Fruit fly (Drosophila melanogaster) whole organism, embryonic: ENCODE measurements around the gene CG42366.

Experiments used
- Antp ChIP-seq: fragments of 200-800 bp; sonication (Bioruptor generic); optimal IDR thresholded peaks from 3 replicates; lab custom pipeline; 2016; ENCODE audit warnings: missing biosample characterization, missing genetic modification characterization
- BEAF-32 ChIP-seq: fragments of 200-800 bp; sonication (Bioruptor generic); optimal IDR thresholded peaks from 3 replicates; lab custom pipeline; 2017; ENCODE audit warnings: missing biosample characterization, missing genetic modification characterization, mild to moderate bottlenecking, moderate library complexity, missing genetic modification reagents
- CG12942 ChIP-seq: fragments of 200-800 bp; sonication (Bioruptor generic); optimal IDR thresholded peaks from 3 replicates; lab custom pipeline; 2016; ENCODE audit warnings: missing biosample characterization, missing genetic modification characterization
- CG14860 ChIP-seq: fragments of 200-800 bp; sonication (Bioruptor generic); IDR thresholded peaks from 3 replicates; pipeline ENCODE4 v1.3.6; 2022; ENCODE audit warnings: missing biosample characterization, missing genetic modification characterization; ENCODE audit not compliant: partially characterized antibody
- CG15601 ChIP-seq: fragments of 200-800 bp; sonication (Bioruptor generic); optimal IDR thresholded peaks from 3 replicates; lab custom pipeline; 2019; ENCODE audit warnings: missing biosample characterization, mild to moderate bottlenecking, missing genetic modification characterization, moderate library complexity
- CG18764 ChIP-seq: fragments of 200-800 bp; sonication (Bioruptor generic); optimal IDR thresholded peaks from 3 replicates; lab custom pipeline; 2016; ENCODE audit warnings: missing biosample characterization, missing genetic modification characterization
- CG2116 ChIP-seq: fragments of 200-800 bp; sonication (Bioruptor generic); optimal IDR thresholded peaks from 3 replicates; lab custom pipeline; 2018; ENCODE audit warnings: missing biosample characterization, mild to moderate bottlenecking, missing genetic modification characterization
- CG2875 ChIP-seq: fragments of 200-800 bp; sonication (Bioruptor generic); optimal IDR thresholded peaks from 2 replicates; lab custom pipeline; 2017; ENCODE audit warnings: missing biosample characterization, mild to moderate bottlenecking, missing genetic modification characterization, missing genetic modification reagents
- CG3163 ChIP-seq: fragments of 200-800 bp; sonication (Bioruptor generic); optimal IDR thresholded peaks from 3 replicates; lab custom pipeline; 2016; ENCODE audit warnings: missing biosample characterization, missing genetic modification characterization
- CG34376 ChIP-seq: fragments of 200-800 bp; sonication (Bioruptor generic); optimal IDR thresholded peaks from 2 replicates; lab custom pipeline; 2018; ENCODE audit warnings: missing biosample characterization, mild to moderate bottlenecking, missing genetic modification characterization
- CG7372 ChIP-seq: fragments of 200-800 bp; sonication (Bioruptor generic); IDR thresholded peaks from 2 replicates; pipeline ENCODE4 v1.3.6; 2022; ENCODE audit warnings: missing biosample characterization, missing genetic modification characterization
- CG8290 ChIP-seq, 3 experiments: fragments of 200-800 bp; sonication (Bioruptor generic); optimal IDR thresholded peaks; 2 replicates each; lab custom pipeline; 2016 to 2019; ENCODE audit warnings: missing biosample characterization in 3 of 3, missing genetic modification characterization in 3 of 3, mild to moderate bottlenecking in 2 of 3, moderate library complexity in 1 of 3
- Dll ChIP-seq: fragments of 200-800 bp; sonication (Bioruptor generic); IDR thresholded peaks from 4 replicates; pipeline ENCODE4 v1.3.6; 2022; ENCODE audit warnings: missing biosample characterization, missing genetic modification characterization; ENCODE audit not compliant: partially characterized antibody
- Dp ChIP-seq: fragments of 200-800 bp; sonication (Bioruptor generic); optimal IDR thresholded peaks from 2 replicates; lab custom pipeline; 2018; ENCODE audit warnings: missing biosample characterization, mild to moderate bottlenecking, missing genetic modification characterization, moderate library complexity
- Drgx ChIP-seq: fragments of 200-800 bp; sonication (Bioruptor generic); IDR thresholded peaks from 2 replicates; pipeline ENCODE4 v1.3.6; 2022; ENCODE audit warnings: missing biosample characterization, missing genetic modification characterization
- Ets97D ChIP-seq: fragments of 200-800 bp; sonication (Bioruptor generic); optimal IDR thresholded peaks from 3 replicates; lab custom pipeline; 2016; ENCODE audit warnings: missing biosample characterization, missing genetic modification characterization
- Hand ChIP-seq: fragments of 200-800 bp; sonication (Bioruptor generic); optimal IDR thresholded peaks from 2 replicates; lab custom pipeline; 2017; ENCODE audit warnings: mild to moderate bottlenecking, missing biosample characterization, missing genetic modification reagents, missing genetic modification characterization
- Jarid2 ChIP-seq: fragments of 200-800 bp; sonication (Bioruptor generic); optimal IDR thresholded peaks from 3 replicates; lab custom pipeline; 2017; ENCODE audit warnings: mild to moderate bottlenecking, missing biosample characterization, missing genetic modification reagents, missing genetic modification characterization
- Kr ChIP-seq: fragments of 200-800 bp; sonication (Bioruptor generic); optimal IDR thresholded peaks from 2 replicates; lab custom pipeline; 2017; ENCODE audit warnings: missing biosample characterization, mild to moderate bottlenecking, missing genetic modification characterization
- MTF-1 ChIP-seq: fragments of 200-800 bp; sonication (Bioruptor generic); optimal IDR thresholded peaks from 2 replicates; lab custom pipeline; 2018; ENCODE audit warnings: missing biosample characterization, mild to moderate bottlenecking, missing genetic modification characterization, borderline replicate concordance
- Mad ChIP-seq: fragments of 200-800 bp; sonication (Bioruptor generic); optimal IDR thresholded peaks from 2 replicates; lab custom pipeline; 2016; ENCODE audit warnings: missing biosample characterization, missing genetic modification characterization
- NC2α ChIP-seq: fragments of 200-800 bp; sonication (Bioruptor generic); optimal IDR thresholded peaks from 2 replicates; lab custom pipeline; 2016; ENCODE audit warnings: missing biosample characterization, missing genetic modification characterization
- NC2β ChIP-seq: fragments of 200-800 bp; sonication (Bioruptor generic); optimal IDR thresholded peaks from 2 replicates; lab custom pipeline; 2016; ENCODE audit warnings: missing biosample characterization, missing genetic modification characterization
- Ptx1 ChIP-seq: fragments of 200-800 bp; sonication (Bioruptor generic); IDR thresholded peaks from 2 replicates; pipeline ENCODE4 v1.3.6; 2022; ENCODE audit warnings: missing biosample characterization, missing genetic modification characterization
- Tbp ChIP-seq: fragments of >200 bp; optimal IDR thresholded peaks from 2 replicates; lab custom pipeline; 2018; ENCODE audit warnings: missing biosample characterization, missing genetic modification characterization
- ac ChIP-seq: fragments of 200-800 bp; sonication (Bioruptor generic); optimal IDR thresholded peaks from 3 replicates; lab custom pipeline; 2017; ENCODE audit warnings: missing biosample characterization, mild to moderate bottlenecking, missing genetic modification characterization
- al ChIP-seq: fragments of 200-800 bp; sonication (Bioruptor generic); IDR thresholded peaks from 2 replicates; pipeline ENCODE4 v1.3.6; 2022; ENCODE audit warnings: missing biosample characterization, missing genetic modification characterization
- ase ChIP-seq: fragments of 200-800 bp; sonication (Bioruptor generic); IDR thresholded peaks from 3 replicates; pipeline ENCODE4 v1.3.6; 2022; ENCODE audit warnings: missing biosample characterization, missing genetic modification characterization
- az2 ChIP-seq: fragments of 200-800 bp; sonication (Bioruptor generic); optimal IDR thresholded peaks from 3 replicates; lab custom pipeline; 2016; ENCODE audit warnings: missing biosample characterization, missing genetic modification characterization
- cas ChIP-seq: fragments of 200-800 bp; sonication (Bioruptor generic); IDR thresholded peaks from 2 replicates; pipeline ENCODE4 v1.3.6; 2022; ENCODE audit warnings: missing biosample characterization, missing genetic modification characterization
- disco-r ChIP-seq: fragments of 200-800 bp; sonication (Bioruptor generic); optimal IDR thresholded peaks from 2 replicates; lab custom pipeline; 2016; ENCODE audit warnings: missing biosample characterization, missing genetic modification characterization
- emc ChIP-seq: fragments of 200-800 bp; sonication (Bioruptor generic); optimal IDR thresholded peaks from 2 replicates; lab custom pipeline; 2016; ENCODE audit warnings: missing biosample characterization, missing genetic modification characterization
- gem ChIP-seq: fragments of 200-800 bp; sonication (Bioruptor generic); optimal IDR thresholded peaks from 2 replicates; lab custom pipeline; 2019; ENCODE audit warnings: missing biosample characterization, mild to moderate bottlenecking, missing genetic modification characterization, moderate library complexity
- insv ChIP-seq, 2 experiments: fragments of 200-800 bp; sonication (Bioruptor generic); optimal IDR thresholded peaks; 3 replicates each; lab custom pipeline; 2016 to 2018; ENCODE audit warnings: missing biosample characterization in 2 of 2, missing genetic modification characterization in 2 of 2
- kah ChIP-seq: fragments of 200-800 bp; sonication (Bioruptor generic); optimal IDR thresholded peaks from 2 replicates; lab custom pipeline; 2018; ENCODE audit warnings: missing biosample characterization, mild to moderate bottlenecking, missing genetic modification characterization
- lola ChIP-seq, 3 experiments: fragments of >200 bp in 2 of 3; fragments of 200-800 bp in 1 of 3; sonication (Bioruptor generic) in 1 of 3; optimal IDR thresholded peaks; 2 replicates each; lab custom pipeline; 2017 to 2019; ENCODE audit warnings: missing biosample characterization in 3 of 3, missing genetic modification characterization in 3 of 3, mild to moderate bottlenecking in 1 of 3, moderate library complexity in 1 of 3
- lov ChIP-seq, 2 experiments: fragments of 200-800 bp in 1 of 2; fragments of >200 bp in 1 of 2; sonication (Bioruptor generic) in 1 of 2; IDR thresholded peaks in 1 of 2; optimal IDR thresholded peaks in 1 of 2; 2 replicates in 1 of 2; 3 replicates in 1 of 2; pipeline versions ENCODE4 v1.3.6 to Lab custom; 2017 to 2022; ENCODE audit warnings: missing biosample characterization in 1 of 2, missing genetic modification characterization in 1 of 2
- mld ChIP-seq: fragments of 200-800 bp; sonication (Bioruptor generic); IDR thresholded peaks from 3 replicates; pipeline ENCODE4 v1.3.6; 2022; ENCODE audit warnings: missing biosample characterization, missing genetic modification characterization; ENCODE audit not compliant: partially characterized antibody
- otp ChIP-seq: fragments of 200-800 bp; sonication (Bioruptor generic); IDR thresholded peaks from 3 replicates; pipeline ENCODE4, ENCODE4 v1.3.6; 2022; ENCODE audit warnings: missing biosample characterization, missing genetic modification characterization
- psq ChIP-seq: fragments of 200-800 bp; sonication (Bioruptor generic); optimal IDR thresholded peaks from 2 replicates; lab custom pipeline; 2017; ENCODE audit warnings: missing biosample characterization, missing genetic modification characterization
- rib ChIP-seq: fragments of 200-800 bp; sonication (Bioruptor generic); IDR thresholded peaks from 2 replicates; pipeline ENCODE4 v1.3.6; 2022; ENCODE audit warnings: missing biosample characterization, missing genetic modification characterization
- seq ChIP-seq: fragments of 200-800 bp; sonication (Bioruptor generic); IDR thresholded peaks from 2 replicates; pipeline ENCODE4 v1.3.6; 2022; ENCODE audit warnings: missing biosample characterization, missing genetic modification characterization
- slou ChIP-seq: fragments of 200-800 bp; sonication (Bioruptor generic); optimal IDR thresholded peaks from 3 replicates; lab custom pipeline; 2016; ENCODE audit warnings: missing biosample characterization, missing genetic modification characterization
- sna ChIP-seq: fragments of 200-800 bp; sonication (Bioruptor generic); IDR thresholded peaks from 2 replicates; pipeline ENCODE4 v1.3.6; 2022; ENCODE audit warnings: missing biosample characterization, missing genetic modification characterization; ENCODE audit not compliant: partially characterized antibody
- stc ChIP-seq: fragments of 200-800 bp; sonication (Bioruptor generic); IDR thresholded peaks from 2 replicates; pipeline ENCODE4 v1.3.6; 2022; ENCODE audit warnings: missing biosample characterization, missing genetic modification characterization
- sug ChIP-seq: fragments of 200-800 bp; optimal IDR thresholded peaks from 2 replicates; lab custom pipeline; 2019; ENCODE audit warnings: missing biosample characterization, mild to moderate bottlenecking, missing genetic modification characterization, moderate library complexity
- tup ChIP-seq: fragments of 200-800 bp; sonication (Bioruptor generic); optimal IDR thresholded peaks from 2 replicates; lab custom pipeline; 2016; ENCODE audit warnings: missing biosample characterization, mild to moderate bottlenecking, missing genetic modification characterization, moderate library complexity
- vnd ChIP-seq: fragments of 200-800 bp; sonication (Bioruptor generic); IDR thresholded peaks from 3 replicates; pipeline ENCODE4 v1.3.6; 2022; ENCODE audit warnings: missing biosample characterization, missing genetic modification characterization; ENCODE audit not compliant: partially characterized antibody

CG42366 gene

dm6 chr2L:9956993-9957652, 32.2 kb downstream of the CG42366 start, which contains the start of the genes CG4658 and CG5846 (continued):
- TF ChIP-seq rib (GFP tag; lab: Robert Waterston, UW): peak; percentile 86
- TF ChIP-seq al (GFP tag; lab: Robert Waterston, UW): peak; percentile 93
- TF ChIP-seq Antp: peak; percentile 33
- peak; percentile 98 for TF ChIP-seq stc (GFP tag; lab: Robert Waterston, UW)
- peak; percentile 59 for TF ChIP-seq Ets97D (GFP tag; lab: Kevin White, UChicago)
- TF ChIP-seq Mad (GFP tag; lab: Kevin White, UChicago): peak; percentile 85
- no peak for TF ChIP-seq mld (GFP tag; lab: Robert Waterston, UW)
- peak; percentile 80 for TF ChIP-seq seq (GFP tag; lab: Robert Waterston, UW)
- peak; percentile 94 for TF ChIP-seq CG12942 (GFP tag; lab: Kevin White, UChicago)
- TF ChIP-seq insv (GFP tag; optimal IDR thresholded peaks at IDR 0.05; lab: Kevin White, UChicago): peak in 1 of 2 experiments; percentile 39
- TF ChIP-seq lov (optimal IDR thresholded peaks at IDR 0.05; lab: Kevin White, UChicago): no peak
- TF ChIP-seq lov (GFP tag; IDR thresholded peaks at IDR 0.05; lab: Robert Waterston, UW): peak; percentile 86
- TF ChIP-seq slou: peak; percentile 88
- peak; percentile 94 for TF ChIP-seq Drgx (GFP tag; lab: Robert Waterston, UW)
- no peak for TF ChIP-seq sna (GFP tag; lab: Robert Waterston, UW)
- peak; percentile 81 for TF ChIP-seq psq
- TF ChIP-seq Kr (GFP tag; lab: Kevin White, UChicago): no peak
- TF ChIP-seq CG8290 (GFP tag; optimal IDR thresholded peaks at IDR 0.05; lab: Kevin White, UChicago): peak; percentile 89
- no peak for TF ChIP-seq CG8290 (tag; optimal IDR thresholded peaks at IDR 0.05; lab: Kevin White, UChicago)
- no peak; the same call in 3 of the 4 replicates for TF ChIP-seq Dll (GFP tag; lab: Robert Waterston, UW)
- peak; percentile 70 for TF ChIP-seq CG34376 (GFP tag; lab: Kevin White, UChicago)
- peak; percentile 98 for TF ChIP-seq Ptx1 (GFP tag; lab: Robert Waterston, UW)
- peak; percentile 92 for TF ChIP-seq ase (GFP tag; lab: Robert Waterston, UW)
- peak; percentile 19 for TF ChIP-seq BEAF-32 (GFP tag; lab: Kevin White, UChicago)
- no peak for TF ChIP-seq vnd (GFP tag; lab: Robert Waterston, UW)
- TF ChIP-seq lola (GFP tag; optimal IDR thresholded peaks at IDR 0.05; lab: Kevin White, UChicago): peak in 1 of 3 experiments; percentile 94
- no peak for TF ChIP-seq Tbp (GFP tag; lab: Kevin White, UChicago)
- peak; percentile 14 for TF ChIP-seq Dp
- peak; percentile 79 for TF ChIP-seq Hand
- peak; percentile 84 for TF ChIP-seq NC2β
- TF ChIP-seq MTF-1: peak; percentile 77
- TF ChIP-seq ac (GFP tag; lab: Kevin White, UChicago): peak; percentile 56
- TF ChIP-seq CG15601: peak; percentile 91
- peak; percentile 77 for TF ChIP-seq kah
- TF ChIP-seq NC2α (GFP tag; lab: Kevin White, UChicago): peak; percentile 83
- TF ChIP-seq disco-r (GFP tag; lab: Kevin White, UChicago): peak; percentile 81
- peak; percentile 93 for TF ChIP-seq CG18764 (GFP tag; lab: Kevin White, UChicago)
- peak; percentile 96 for TF ChIP-seq az2
- no peak for TF ChIP-seq Jarid2
- TF ChIP-seq cas: peak; percentile 87
- peak; percentile 88 for TF ChIP-seq otp (GFP tag; lab: Robert Waterston, UW)
- TF ChIP-seq sug (tag; lab: Kevin White, UChicago): peak; percentile 85
- peak; percentile 84 for TF ChIP-seq CG2875
- peak; percentile 98 for TF ChIP-seq gem (tag; lab: Kevin White, UChicago)
- peak; percentile 91 for TF ChIP-seq CG2116 (GFP tag; lab: Kevin White, UChicago)
- TF ChIP-seq CG3163 (GFP tag; lab: Kevin White, UChicago): peak; percentile 29
- TF ChIP-seq emc (GFP tag; lab: Kevin White, UChicago): peak; percentile 30
- TF ChIP-seq tup (GFP tag; lab: Kevin White, UChicago): peak; percentile 60
- TF ChIP-seq CG14860 (GFP tag; lab: Robert Waterston, UW): no peak
- peak; percentile 81 for TF ChIP-seq CG7372 (GFP tag; lab: Robert Waterston, UW)
